Worm (Caenorhabditis elegans): ENCODE data around the gene F41B5.1.
A peak's percentile ranks its signal among the peaks of the same experiment; 100 is the strongest.

DNA sequence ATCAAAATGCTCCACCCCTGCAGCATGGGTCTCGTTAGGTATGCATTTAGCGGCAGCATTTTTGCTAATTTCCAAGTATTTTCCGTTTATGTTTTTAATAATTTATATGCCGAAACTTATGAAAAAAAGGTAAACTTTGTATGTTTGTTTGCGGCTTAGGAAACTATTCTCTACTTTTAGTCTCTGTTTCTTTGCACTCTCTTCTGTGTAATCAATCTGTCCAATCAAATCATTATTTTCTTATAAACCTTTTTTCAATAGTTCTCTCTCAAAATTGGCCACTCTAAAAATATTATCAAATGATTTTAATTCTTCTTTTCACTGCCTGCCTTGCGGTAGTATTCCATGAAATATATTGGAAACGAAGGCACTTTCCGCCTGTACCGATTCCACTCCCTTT, 17.3 kb upstream of the F41B5.1 start:
- no peak for TF ChIP-seq ztf-11 (tag; optimal IDR thresholded peaks at IDR 0.05)
- peak; percentile 28 for TF ChIP-seq nhr-28 (tag; optimal IDR thresholded peaks at IDR 0.05)
- TF ChIP-seq nhr-25 (tag; optimal IDR thresholded peaks at IDR 0.05; ENCODE audit: borderline replicate concordance, insufficient read depth) = no peak

Data from whole organism, L4 larva.